Worm (Caenorhabditis elegans) whole organism, L4 larva: Measurements from ENCODE around the gene ccch-3.

Experiments
- R02D3.7 ChIP-seq: fragments of 150-350 bp; sonication (generic microtip); optimal IDR thresholded peaks from 3 replicates; lab custom pipeline; 2014; ENCODE audit warnings: missing biosample characterization, missing genetic modification characterization
- T26A8.4 ChIP-seq: fragments of 200-800 bp; sonication (Bioruptor generic); IDR thresholded peaks from 2 replicates; pipeline ENCODE4 v1.3.6; 2022; ENCODE audit warnings: missing genetic modification characterization, missing compliant biosample characterization
- ZK337.2 ChIP-seq: fragments of 200-800 bp; sonication (Bioruptor generic); IDR thresholded peaks from 2 replicates; pipeline ENCODE4 v1.3.6; 2022; ENCODE audit warnings: missing genetic modification reagents, missing genetic modification characterization, missing compliant biosample characterization
- ceh-44 ChIP-seq: fragments of 200-800 bp; sonication (Bioruptor generic); IDR thresholded peaks from 2 replicates; pipeline ENCODE4 v1.3.6; 2022; ENCODE audit warnings: missing genetic modification reagents, missing genetic modification characterization, missing compliant biosample characterization
- ceh-62 ChIP-seq: sonication (generic microtip); optimal IDR thresholded peaks from 2 replicates; lab custom pipeline; 2017; ENCODE audit warnings: missing biosample characterization, missing genetic modification characterization
- ctbp-1 ChIP-seq: fragments of 200-800 bp; sonication (Bioruptor generic); IDR thresholded peaks from 2 replicates; pipeline ENCODE4 v1.3.6; 2022; ENCODE audit warnings: missing genetic modification reagents, missing genetic modification characterization, missing compliant biosample characterization
- daf-16 ChIP-seq, 3 experiments: sonication (generic microtip); optimal IDR thresholded peaks; 2 replicates each; lab custom pipeline; 2016 to 2017; ENCODE audit warnings: missing genetic modification characterization in 3 of 3, missing genetic modification reagents in 3 of 3, mild to moderate bottlenecking in 2 of 3, missing compliant biosample characterization in 2 of 3, missing biosample characterization in 1 of 3, moderate library complexity in 1 of 3
- dmd-6 ChIP-seq: fragments of 200-800 bp; sonication (Bioruptor generic); IDR thresholded peaks from 2 replicates; pipeline ENCODE4 v1.3.6; 2022; ENCODE audit warnings: missing genetic modification reagents, missing genetic modification characterization, missing compliant biosample characterization
- dmd-9 ChIP-seq: fragments of 200-800 bp; sonication (Bioruptor generic); IDR thresholded peaks from 2 replicates; pipeline ENCODE4 v1.3.6; 2022; ENCODE audit warnings: missing genetic modification reagents, missing genetic modification characterization, missing compliant biosample characterization
- dve-1 ChIP-seq: sonication (generic microtip); optimal IDR thresholded peaks from 2 replicates; lab custom pipeline; 2017; ENCODE audit warnings: antibody characterized with exemption, mild to moderate bottlenecking, missing genetic modification characterization, missing compliant biosample characterization; ENCODE audit not compliant: insufficient read depth
- lin-15B ChIP-seq: fragments of 150-350 bp; sonication (generic microtip); optimal IDR thresholded peaks from 3 replicates; lab custom pipeline; 2014; ENCODE audit warnings: missing biosample characterization, missing genetic modification characterization
- lin-29 ChIP-seq: fragments of 200-800 bp; sonication (Bioruptor generic); IDR thresholded peaks from 2 replicates; pipeline ENCODE4 v1.3.6; 2022; ENCODE audit warnings: missing genetic modification reagents, missing genetic modification characterization, missing compliant biosample characterization
- lin-38 ChIP-seq: fragments of 200-800 bp; sonication (Bioruptor generic); IDR thresholded peaks from 2 replicates; pipeline ENCODE4 v1.3.6; 2022; ENCODE audit warnings: missing genetic modification reagents, missing genetic modification characterization, missing compliant biosample characterization
- lin-39 ChIP-seq: fragments of 150-350 bp; optimal IDR thresholded peaks from 2 replicates; lab custom pipeline; 2014; ENCODE audit warnings: missing biosample characterization, missing genetic modification reagents, missing genetic modification characterization
- lsy-2 ChIP-seq, 2 experiments: fragments of 150-350 bp in 1 of 2; sonication (generic microtip) in 1 of 2; optimal IDR thresholded peaks; 2 replicates each; lab custom pipeline; 2014 to 2017; ENCODE audit warnings: missing biosample characterization in 2 of 2, missing genetic modification characterization in 2 of 2
- madf-5 ChIP-seq, 2 experiments: fragments of 200-800 bp; sonication (Bioruptor generic); IDR thresholded peaks; 2 replicates each; pipeline ENCODE4 v1.3.6; 2022; ENCODE audit warnings: missing compliant biosample characterization in 2 of 2, missing genetic modification characterization in 2 of 2
- mdl-1 ChIP-seq, 2 experiments: fragments of 150-350 bp in 1 of 2; sonication (generic microtip) in 1 of 2; optimal IDR thresholded peaks; 2 replicates each; lab custom pipeline; 2014 to 2017; ENCODE audit warnings: missing biosample characterization in 2 of 2, missing genetic modification characterization in 2 of 2
- mxl-3 ChIP-seq: fragments of 200-800 bp; sonication (Bioruptor generic); optimal IDR thresholded peaks from 2 replicates; lab custom pipeline; 2018; ENCODE audit warnings: mild to moderate bottlenecking, missing genetic modification characterization, missing compliant biosample characterization
- nhr-102 ChIP-seq: sonication (generic microtip); optimal IDR thresholded peaks from 2 replicates; lab custom pipeline; 2016; ENCODE audit warnings: mild to moderate bottlenecking, missing genetic modification characterization, moderate library complexity, missing compliant biosample characterization
- nhr-111 ChIP-seq: fragments of 200-800 bp; sonication (Bioruptor generic); optimal IDR thresholded peaks from 2 replicates; lab custom pipeline; 2018; ENCODE audit warnings: mild to moderate bottlenecking, missing genetic modification characterization, missing compliant biosample characterization
- nhr-25 ChIP-seq: sonication (generic microtip); optimal IDR thresholded peaks from 2 replicates; lab custom pipeline; 2017; ENCODE audit warnings: missing genetic modification characterization, mild to moderate bottlenecking, missing compliant biosample characterization, antibody characterized with exemption, moderate library complexity, borderline replicate concordance; ENCODE audit not compliant: insufficient read depth
- nhr-28 ChIP-seq: fragments of 150-350 bp; optimal IDR thresholded peaks from 2 replicates; lab custom pipeline; 2014; ENCODE audit warnings: missing biosample characterization, missing genetic modification characterization
- nhr-48 ChIP-seq: sonication (generic microtip); optimal IDR thresholded peaks from 2 replicates; lab custom pipeline; 2016; ENCODE audit warnings: mild to moderate bottlenecking, missing genetic modification characterization, missing compliant biosample characterization
- nhr-6 ChIP-seq: fragments of 150-350 bp; optimal IDR thresholded peaks from 2 replicates; lab custom pipeline; 2014; ENCODE audit warnings: missing biosample characterization, missing genetic modification characterization
- nhr-76 ChIP-seq: fragments of 150-350 bp; optimal IDR thresholded peaks from 2 replicates; lab custom pipeline; 2014; ENCODE audit warnings: missing biosample characterization, missing genetic modification characterization
- pqm-1 ChIP-seq: sonication (generic microtip); optimal IDR thresholded peaks from 2 replicates; lab custom pipeline; 2017; ENCODE audit warnings: missing biosample characterization, missing genetic modification characterization
- spr-3 ChIP-seq: fragments of 200-800 bp; sonication (Bioruptor generic); optimal IDR thresholded peaks from 2 replicates; lab custom pipeline; 2018; ENCODE audit warnings: mild to moderate bottlenecking, missing genetic modification characterization, missing compliant biosample characterization
- tra-1 ChIP-seq: fragments of 200-800 bp; sonication (Bioruptor generic); IDR thresholded peaks from 2 replicates; pipeline ENCODE4 v1.3.6; 2022; ENCODE audit warnings: missing genetic modification reagents, missing genetic modification characterization, missing compliant biosample characterization
- unc-130 ChIP-seq: sonication (generic microtip); optimal IDR thresholded peaks from 2 replicates; lab custom pipeline; 2016; ENCODE audit warnings: missing genetic modification reagents, missing genetic modification characterization, missing compliant biosample characterization
- unc-62 ChIP-seq, 3 experiments: fragments of 150-350 bp in 1 of 3; sonication (generic microtip); optimal IDR thresholded peaks in 2 of 3; peaks in 1 of 3; 1 replicate in 1 of 3; 2 replicates in 2 of 3; lab custom pipeline; 2014 to 2017; ENCODE audit warnings: missing biosample characterization in 3 of 3, missing genetic modification characterization in 3 of 3, missing genetic modification reagents in 3 of 3, missing genotype in 1 of 3
- vab-7 ChIP-seq: fragments of 200-800 bp; sonication (Bioruptor generic); IDR thresholded peaks from 2 replicates; pipeline ENCODE4 v1.3.6; 2022; ENCODE audit warnings: missing genetic modification reagents, missing genetic modification characterization, missing compliant biosample characterization
- zfp-3 ChIP-seq: fragments of 200-800 bp; sonication (Bioruptor generic); conservative IDR thresholded peaks from 2 replicates; pipeline ENCODE4 v1.3.6; 2022; ENCODE audit warnings: missing genetic modification reagents, missing genetic modification characterization, missing compliant biosample characterization
- zip-2 ChIP-seq: fragments of 150-350 bp; optimal IDR thresholded peaks from 2 replicates; lab custom pipeline; 2014; ENCODE audit warnings: missing biosample characterization, missing genetic modification characterization

The ccch-3 gene

DNA sequence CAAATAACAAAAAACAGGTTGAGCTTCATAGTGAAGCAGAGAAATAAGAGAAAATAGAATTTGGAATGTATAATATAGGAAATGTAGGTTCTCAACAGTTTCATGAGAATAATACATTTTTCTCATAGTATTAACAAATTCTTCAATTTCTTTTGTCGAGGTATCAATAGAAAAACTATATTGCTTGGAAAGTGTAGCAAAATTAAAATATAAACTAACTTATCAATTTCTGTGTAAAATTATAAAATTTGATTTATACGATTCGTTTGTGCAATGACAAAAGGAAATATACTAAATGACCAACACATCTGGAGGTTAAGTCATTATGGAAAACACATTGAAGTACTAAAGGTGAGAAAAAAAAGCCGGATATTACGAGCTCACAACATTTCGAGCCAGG lies 2.1 kb upstream of the ccch-3 start, which contains the start of gene W05B10.3:
TSS of gene W05B10.3 (minus strand) at position 101 of the 400 bp plus-strand sequence.
- TF ChIP-seq mdl-1 (tag; optimal IDR thresholded peaks at IDR 0.05; lab: Kevin White, UChicago) (no peak), lin-15B (tag; lab: Kevin White, UChicago) (no peak), lin-39 (tag; lab: Kevin White, UChicago) (no peak), nhr-111 (GFP tag; lab: Kevin White, UChicago) (no peak), unc-62 (GFP tag; optimal IDR thresholded peaks at IDR 0.05 in 1 of 2; lab: Kevin White, UChicago) (peak in 1 of 2 experiments; percentile 79), unc-62 (tag; optimal IDR thresholded peaks at IDR 0.05; lab: Kevin White, UChicago) (no peak), R02D3.7 (tag; lab: Kevin White, UChicago) (no peak)

ce11 chrV:12660280-12660818 lies 862 bp upstream of the ccch-3 start, which contains the start of gene his-74:
Gene his-74 (minus strand): TSS chrV:12660330.
- TF ChIP-seq unc-130 (GFP tag; lab: Kevin White, UChicago) (peak; percentile 10), dmd-6 (GFP tag; lab: Robert Waterston, UW) (no peak), lsy-2 (tag; optimal IDR thresholded peaks at IDR 0.05; lab: Kevin White, UChicago) (peak in 1 of 2 experiments; percentile 40)

ce11 chrV:12658142-12658541 lies 1.3 kb downstream of the ccch-3 start, which contains the start of gene W05B10.6:
Gene W05B10.6 (minus strand): TSS chrV:12658242.
- TF ChIP-seq madf-5 (GFP tag; IDR thresholded peaks at IDR 0.05; lab: Robert Waterston, UW) (no peak), ceh-44 (GFP tag; lab: Robert Waterston, UW) (no peak), nhr-102 (tag; lab: Kevin White, UChicago) (no peak)
- TF ChIP-seq, all 104 proteins: peak for 0

DNA sequence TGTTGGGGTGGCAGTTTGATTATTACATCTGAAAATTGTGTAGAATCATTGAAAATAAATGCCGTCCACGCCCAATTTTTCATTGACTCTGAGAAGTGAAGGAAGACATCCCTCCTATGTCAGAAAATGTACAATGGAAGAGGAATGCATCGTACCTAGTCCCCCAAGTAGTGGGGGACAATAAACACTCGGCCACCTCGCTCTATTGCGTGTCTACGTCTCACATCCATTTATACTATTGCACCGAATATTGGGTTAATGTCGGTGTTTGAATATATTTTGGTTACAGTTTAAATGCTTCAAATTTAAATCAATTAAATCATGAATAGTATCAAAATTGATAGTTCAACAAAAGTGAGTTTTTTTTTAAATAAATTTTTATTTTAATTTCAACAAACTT lies 9.9 kb downstream of the ccch-3 start, which contains the start of gene lin-25:
TSS of gene lin-25 (plus strand) at position 290 of the 400 bp plus-strand sequence.
- TF ChIP-seq nhr-102 (tag; lab: Kevin White, UChicago) (no peak), lin-15B (tag; lab: Kevin White, UChicago) (no peak), pqm-1 (tag; lab: Kevin White, UChicago) (peak; percentile 27), zfp-3 (GFP tag; lab: Robert Waterston, UW) (no peak), ceh-62 (tag; lab: Kevin White, UChicago) (no peak), T26A8.4 (GFP tag; lab: Robert Waterston, UW) (no peak), dve-1 (tag; lab: Kevin White, UChicago) (no peak), R02D3.7 (tag; lab: Kevin White, UChicago) (no peak), dmd-9 (GFP tag; lab: Robert Waterston, UW) (no peak), vab-7 (GFP tag; lab: Robert Waterston, UW) (no peak), ceh-44 (GFP tag; lab: Robert Waterston, UW) (no peak), ZK337.2 (no peak), tra-1 (GFP tag; lab: Robert Waterston, UW) (no peak), nhr-76 (no peak), nhr-25 (tag; lab: Kevin White, UChicago) (no peak), daf-16 (GFP tag; optimal IDR thresholded peaks at IDR 0.05; lab: Kevin White, UChicago) (no peak), daf-16 (tag; optimal IDR thresholded peaks at IDR 0.05; lab: Kevin White, UChicago) (no peak), nhr-28 (tag; lab: Kevin White, UChicago) (peak; percentile 57), spr-3 (GFP tag; lab: Kevin White, UChicago) (no peak), nhr-48 (tag; lab: Kevin White, UChicago) (no peak), lin-29 (no peak), lsy-2 (tag; optimal IDR thresholded peaks at IDR 0.05; lab: Kevin White, UChicago) (peak in 1 of 2 experiments; percentile 54), nhr-6 (tag; lab: Kevin White, UChicago) (peak; percentile 36), zip-2 (tag; lab: Kevin White, UChicago) (no peak), mxl-3 (peak; percentile 52), lin-38 (GFP tag; lab: Robert Waterston, UW) (no peak), ctbp-1 (GFP tag; lab: Robert Waterston, UW) (no peak)
- TF ChIP-seq, all 104 proteins: peak for 5
